Worm (Caenorhabditis elegans) whole organism, young adult: ENCODE results near the gene T23F11.11.

Experiments
- B0019.2 ChIP-seq: fragments of 200-800 bp; sonication (Bioruptor generic); conservative IDR thresholded peaks from 2 replicates; pipeline ENCODE4 v1.3.6; 2022; ENCODE audit warnings: missing genetic modification reagents, missing genetic modification characterization, missing compliant biosample characterization
- B0035.1 ChIP-seq: sonication (generic microtip); optimal IDR thresholded peaks from 2 replicates; lab custom pipeline; 2016; ENCODE audit warnings: missing genetic modification characterization, mild to moderate bottlenecking, missing compliant biosample characterization, missing genotype, missing genetic modification reagents
- B0261.1 ChIP-seq: sonication (generic microtip); optimal IDR thresholded peaks from 2 replicates; lab custom pipeline; 2016; ENCODE audit warnings: mild to moderate bottlenecking, missing genetic modification characterization, moderate library complexity, missing compliant biosample characterization
- F22D6.2 ChIP-seq: sonication (generic microtip); optimal IDR thresholded peaks from 2 replicates; lab custom pipeline; 2016; ENCODE audit warnings: mild to moderate bottlenecking, missing genetic modification characterization, missing compliant biosample characterization
- F23B12.7 ChIP-seq: sonication (generic microtip); optimal IDR thresholded peaks from 2 replicates; lab custom pipeline; 2017; ENCODE audit warnings: missing genetic modification characterization, mild to moderate bottlenecking, missing compliant biosample characterization, antibody characterized with exemption, moderate library complexity; ENCODE audit not compliant: insufficient read depth
- F49E8.2 ChIP-seq: sonication (generic microtip); optimal IDR thresholded peaks from 3 replicates; lab custom pipeline; 2017; ENCODE audit warnings: missing genetic modification characterization, mild to moderate bottlenecking, missing compliant biosample characterization, antibody characterized with exemption, moderate library complexity; ENCODE audit not compliant: insufficient read depth
- F52B5.7 ChIP-seq: sonication (generic microtip); optimal IDR thresholded peaks from 2 replicates; lab custom pipeline; 2016; ENCODE audit warnings: mild to moderate bottlenecking, missing genetic modification characterization, missing compliant biosample characterization
- F57C9.4 ChIP-seq: sonication (generic microtip); optimal IDR thresholded peaks from 2 replicates; lab custom pipeline; 2017; ENCODE audit warnings: mild to moderate bottlenecking, missing genetic modification characterization, missing compliant biosample characterization
- Y79H2A.3 ChIP-seq: fragments of 200-800 bp; sonication (Bioruptor generic); conservative IDR thresholded peaks from 2 replicates; pipeline ENCODE4 v1.3.6; 2022; ENCODE audit warnings: missing genetic modification reagents, missing genetic modification characterization, missing compliant biosample characterization
- akir-1 ChIP-seq: fragments of 200-800 bp; sonication (Bioruptor generic); optimal IDR thresholded peaks from 2 replicates; lab custom pipeline; 2018; ENCODE audit warnings: mild to moderate bottlenecking, missing genetic modification characterization, moderate library complexity, missing compliant biosample characterization
- aptf-3 ChIP-seq: fragments of 200-800 bp; sonication (Bioruptor generic); IDR thresholded peaks from 2 replicates; pipeline ENCODE4 v1.3.6; 2022; ENCODE audit warnings: missing genetic modification characterization, missing compliant biosample characterization
- atf-7 ChIP-seq: sonication (generic microtip); optimal IDR thresholded peaks from 2 replicates; lab custom pipeline; 2017; ENCODE audit warnings: mild to moderate bottlenecking, missing genetic modification characterization, missing compliant biosample characterization
- attf-3 ChIP-seq: fragments of 200-800 bp; sonication (Bioruptor generic); conservative IDR thresholded peaks from 2 replicates; pipeline ENCODE4 v1.3.6; 2022; ENCODE audit warnings: missing genetic modification reagents, missing genetic modification characterization, missing compliant biosample characterization
- attf-5 ChIP-seq: fragments of 200-800 bp; sonication (Bioruptor generic); optimal IDR thresholded peaks from 2 replicates; lab custom pipeline; 2018; ENCODE audit warnings: mild to moderate bottlenecking, missing genetic modification characterization, missing compliant biosample characterization
- bed-1 ChIP-seq: fragments of 200-800 bp; sonication (Bioruptor generic); IDR thresholded peaks from 2 replicates; pipeline ENCODE4 v1.3.6; 2022; ENCODE audit warnings: missing genetic modification reagents, missing genetic modification characterization, missing compliant biosample characterization
- cebp-2 ChIP-seq: fragments of 200-800 bp; sonication (Bioruptor generic); IDR thresholded peaks from 2 replicates; pipeline ENCODE4 v1.3.6; 2022; ENCODE audit warnings: missing genetic modification characterization, missing compliant biosample characterization
- ceh-100 ChIP-seq: fragments of 200-800 bp; sonication (Bioruptor generic); IDR thresholded peaks from 2 replicates; pipeline ENCODE4 v1.3.6; 2022; ENCODE audit warnings: missing genetic modification reagents, missing genetic modification characterization, missing compliant biosample characterization
- ceh-27 ChIP-seq: fragments of 200-800 bp; sonication (Bioruptor generic); optimal IDR thresholded peaks from 2 replicates; lab custom pipeline; 2018; ENCODE audit warnings: mild to moderate bottlenecking, missing genetic modification characterization, moderate library complexity, missing compliant biosample characterization
- ceh-79 ChIP-seq: sonication (generic microtip); optimal IDR thresholded peaks from 2 replicates; lab custom pipeline; 2017; ENCODE audit warnings: mild to moderate bottlenecking, missing genetic modification characterization, missing compliant biosample characterization
- dpff-1 ChIP-seq: sonication (generic microtip); optimal IDR thresholded peaks from 2 replicates; lab custom pipeline; 2017; ENCODE audit warnings: mild to moderate bottlenecking, missing genetic modification characterization, missing compliant biosample characterization
- egl-18 ChIP-seq: fragments of 200-800 bp; sonication (Bioruptor generic); IDR thresholded peaks from 2 replicates; pipeline ENCODE4 v1.3.6; 2022; ENCODE audit warnings: missing genetic modification reagents, missing genetic modification characterization, missing compliant biosample characterization
- hlh-12 ChIP-seq: sonication (generic microtip); optimal IDR thresholded peaks from 2 replicates; lab custom pipeline; 2016; ENCODE audit warnings: missing genetic modification characterization, missing compliant biosample characterization
- hmg-20 ChIP-seq: fragments of 200-800 bp; sonication (Bioruptor generic); IDR thresholded peaks from 2 replicates; pipeline ENCODE4 v1.3.6; 2022; ENCODE audit warnings: missing genetic modification reagents, missing genetic modification characterization, missing compliant biosample characterization
- hsf-1 ChIP-seq: fragments of 200-800 bp; sonication (Bioruptor generic); IDR thresholded peaks from 2 replicates; pipeline ENCODE4 v1.3.6; 2022; ENCODE audit warnings: missing genetic modification reagents, missing genetic modification characterization, missing compliant biosample characterization
- lin-26 ChIP-seq: fragments of 200-800 bp; sonication (Bioruptor generic); IDR thresholded peaks from 2 replicates; pipeline ENCODE4 v1.3.6; 2022; ENCODE audit warnings: missing genetic modification reagents, missing genetic modification characterization, missing compliant biosample characterization
- lin-35 ChIP-seq, 3 experiments: fragments of 150-350 bp in 2 of 3; sonication (generic microtip) in 1 of 3; optimal IDR thresholded peaks; 2 replicates each; lab custom pipeline; 2014 to 2018; ENCODE audit warnings: missing biosample characterization in 3 of 3, missing genetic modification characterization in 3 of 3, missing genetic modification reagents in 3 of 3
- lin-40 ChIP-seq: sonication (generic microtip); optimal IDR thresholded peaks from 2 replicates; lab custom pipeline; 2016; ENCODE audit warnings: missing genetic modification characterization, mild to moderate bottlenecking, missing compliant biosample characterization, missing genotype, missing genetic modification reagents
- madf-10 ChIP-seq: sonication (generic microtip); optimal IDR thresholded peaks from 2 replicates; lab custom pipeline; 2016; ENCODE audit warnings: mild to moderate bottlenecking, missing genetic modification characterization, missing compliant biosample characterization
- madf-3 ChIP-seq: fragments of 200-800 bp; sonication (Bioruptor generic); IDR thresholded peaks from 2 replicates; pipeline ENCODE4 v1.3.6; 2022; ENCODE audit warnings: missing genetic modification reagents, missing genetic modification characterization, missing compliant biosample characterization
- mcd-1 ChIP-seq: fragments of 200-800 bp; sonication (Bioruptor generic); IDR thresholded peaks from 2 replicates; pipeline ENCODE4 v1.3.6; 2022; ENCODE audit warnings: missing genetic modification reagents, missing genetic modification characterization, missing compliant biosample characterization
- nfya-2 ChIP-seq: fragments of 200-800 bp; sonication (Bioruptor generic); IDR thresholded peaks from 2 replicates; pipeline ENCODE4 v1.3.6; 2022; ENCODE audit warnings: missing genetic modification reagents, missing genetic modification characterization, missing compliant biosample characterization
- nhr-179 ChIP-seq: sonication (generic microtip); optimal IDR thresholded peaks from 2 replicates; lab custom pipeline; 2016; ENCODE audit warnings: mild to moderate bottlenecking, missing genetic modification characterization, missing compliant biosample characterization
- nhr-27 ChIP-seq: fragments of 200-800 bp; sonication (Bioruptor generic); optimal IDR thresholded peaks from 2 replicates; lab custom pipeline; 2018; ENCODE audit warnings: mild to moderate bottlenecking, missing genetic modification characterization, moderate library complexity, missing compliant biosample characterization
- pbrm-1 ChIP-seq: fragments of 200-800 bp; sonication (Bioruptor generic); IDR thresholded peaks from 2 replicates; pipeline ENCODE4 v1.3.6; 2022; ENCODE audit warnings: missing genetic modification reagents, missing genetic modification characterization, missing compliant biosample characterization
- repo-1 ChIP-seq: sonication (generic microtip); optimal IDR thresholded peaks from 2 replicates; lab custom pipeline; 2017; ENCODE audit warnings: mild to moderate bottlenecking, missing genetic modification characterization, missing compliant biosample characterization
- sea-2 ChIP-seq: fragments of 200-800 bp; sonication (Bioruptor generic); IDR thresholded peaks from 2 replicates; pipeline ENCODE4 v1.3.6; 2022; ENCODE audit warnings: missing genetic modification characterization, missing compliant biosample characterization
- snpc-3.4 ChIP-seq: sonication (generic microtip); optimal IDR thresholded peaks from 2 replicates; lab custom pipeline; 2017; ENCODE audit warnings: missing genetic modification characterization, mild to moderate bottlenecking, missing compliant biosample characterization, antibody characterized with exemption, moderate library complexity, missing genotype, missing genetic modification reagents
- somi-1 ChIP-seq: fragments of 200-800 bp; sonication (Bioruptor generic); optimal IDR thresholded peaks from 2 replicates; lab custom pipeline; 2018; ENCODE audit warnings: mild to moderate bottlenecking, missing genetic modification characterization, missing compliant biosample characterization
- tbp1 ChIP-seq: fragments of 200-800 bp; sonication (Bioruptor generic); optimal IDR thresholded peaks from 2 replicates; lab custom pipeline; 2018; ENCODE audit warnings: mild to moderate bottlenecking, missing genetic modification characterization, missing compliant biosample characterization
- unc-130 ChIP-seq: sonication (generic microtip); optimal IDR thresholded peaks from 2 replicates; lab custom pipeline; 2016; ENCODE audit warnings: missing genetic modification reagents, missing genetic modification characterization, missing compliant biosample characterization
- ztf-18 ChIP-seq: sonication (generic microtip); optimal IDR thresholded peaks from 2 replicates; lab custom pipeline; 2016; ENCODE audit warnings: missing genotype, mild to moderate bottlenecking, missing genetic modification characterization, missing compliant biosample characterization

Gene T23F11.11

DNA sequence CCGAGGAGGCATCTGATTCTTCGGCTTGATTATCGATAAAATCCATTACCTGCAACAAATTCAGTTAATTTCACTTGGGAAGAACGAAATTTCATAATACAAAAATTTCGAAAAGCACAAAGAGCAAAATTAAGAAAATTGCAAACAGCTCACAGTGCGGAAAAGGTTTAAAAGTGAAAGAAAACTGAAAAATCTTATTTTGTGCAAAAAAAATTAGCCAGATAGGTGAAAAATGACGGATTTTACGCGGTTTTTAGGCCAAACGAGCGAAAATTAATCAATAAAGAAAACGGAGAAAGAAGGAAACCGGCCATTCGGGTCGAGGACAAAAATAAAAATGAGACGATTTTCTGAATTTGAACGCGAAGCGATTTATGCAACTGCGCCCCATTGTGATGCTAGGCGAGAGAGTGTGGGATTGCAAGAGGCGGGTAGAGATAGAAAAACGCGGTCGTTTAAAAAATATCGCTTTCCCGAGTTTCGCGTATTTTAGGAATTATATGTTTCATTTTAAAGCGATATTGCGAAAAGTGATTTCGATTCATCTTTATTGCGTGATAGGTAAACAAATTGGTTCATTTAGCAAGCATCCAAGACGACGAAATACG lies 49.3 kb upstream of the T23F11.11 start, which contains the start of gene emb-5 (continued):
- peak; percentile 18 for TF ChIP-seq snpc-3.4 (tag; lab: Kevin White, UChicago)
- TF ChIP-seq ceh-27 (GFP tag; lab: Kevin White, UChicago) = no peak
- no peak for TF ChIP-seq sea-2 (GFP tag; lab: Robert Waterston, UW)
- TF ChIP-seq ztf-18 (tag; lab: Kevin White, UChicago) = peak; percentile 34
- no peak for TF ChIP-seq tbp1 (GFP tag; lab: Kevin White, UChicago)
- TF ChIP-seq somi-1 (GFP tag; lab: Kevin White, UChicago) = no peak
- no peak for TF ChIP-seq hlh-12 (tag; lab: Kevin White, UChicago)
- TF ChIP-seq hsf-1 (GFP tag; lab: Robert Waterston, UW) = no peak
- no peak for TF ChIP-seq cebp-2 (GFP tag; lab: Robert Waterston, UW)
- TF ChIP-seq F49E8.2 = no peak
- TF ChIP-seq aptf-3 (GFP tag; lab: Robert Waterston, UW) = no peak
- no peak for TF ChIP-seq dpff-1
- TF ChIP-seq nhr-27 = no peak
- no peak for TF ChIP-seq F57C9.4 (tag; lab: Kevin White, UChicago)
- peak in 2 of 3 experiments; percentile 42 to 72 for TF ChIP-seq lin-35 (GFP tag; optimal IDR thresholded peaks at IDR 0.05; lab: Kevin White, UChicago)
- peak; percentile 59 for TF ChIP-seq attf-5 (GFP tag; lab: Kevin White, UChicago)
- peak; percentile 92 for TF ChIP-seq mcd-1 (GFP tag; lab: Robert Waterston, UW)

DNA sequence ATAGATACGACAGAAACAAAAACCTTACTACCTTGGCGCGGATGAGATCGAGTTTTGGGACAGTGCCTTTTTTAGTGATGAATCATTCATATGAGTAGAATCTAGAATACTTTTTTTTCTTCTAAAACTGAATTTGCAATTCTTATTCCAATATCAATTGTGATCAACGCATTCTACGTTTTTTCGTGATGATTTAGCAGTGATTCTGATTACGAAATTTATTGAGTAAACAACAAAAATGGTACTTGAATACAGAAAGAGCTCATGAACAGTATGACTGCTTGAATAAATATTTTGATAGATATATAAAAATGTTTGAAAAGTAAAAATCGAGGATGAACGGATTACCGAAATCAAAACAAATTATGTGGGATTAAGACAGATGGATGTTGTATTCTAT lies 43.7 kb upstream of the T23F11.11 start, which contains the start of gene him-18:
him-18 (minus strand) TSS at position 101 of the 400 bp plus-strand sequence.
- TF ChIP-seq lin-35 (GFP tag; optimal IDR thresholded peaks at IDR 0.05; lab: Kevin White, UChicago) (no peak), B0261.1 (tag; lab: Kevin White, UChicago) (no peak), attf-5 (GFP tag; lab: Kevin White, UChicago) (no peak), egl-18 (GFP tag; lab: Robert Waterston, UW) (no peak), nhr-179 (tag; lab: Kevin White, UChicago) (no peak), akir-1 (GFP tag; lab: Kevin White, UChicago) (no peak), dpff-1 (no peak), lin-26 (GFP tag; lab: Robert Waterston, UW) (no peak), F52B5.7 (no peak), pbrm-1 (GFP tag; lab: Robert Waterston, UW) (no peak), nfya-2 (GFP tag; lab: Robert Waterston, UW) (no peak), bed-1 (GFP tag; lab: Robert Waterston, UW) (no peak), madf-10 (tag; lab: Kevin White, UChicago) (no peak), F23B12.7 (no peak), atf-7 (tag; lab: Kevin White, UChicago) (no peak), madf-3 (GFP tag; lab: Robert Waterston, UW) (no peak), hmg-20 (GFP tag; lab: Robert Waterston, UW) (no peak), Y79H2A.3 (GFP tag; lab: Robert Waterston, UW) (no peak)

DNA sequence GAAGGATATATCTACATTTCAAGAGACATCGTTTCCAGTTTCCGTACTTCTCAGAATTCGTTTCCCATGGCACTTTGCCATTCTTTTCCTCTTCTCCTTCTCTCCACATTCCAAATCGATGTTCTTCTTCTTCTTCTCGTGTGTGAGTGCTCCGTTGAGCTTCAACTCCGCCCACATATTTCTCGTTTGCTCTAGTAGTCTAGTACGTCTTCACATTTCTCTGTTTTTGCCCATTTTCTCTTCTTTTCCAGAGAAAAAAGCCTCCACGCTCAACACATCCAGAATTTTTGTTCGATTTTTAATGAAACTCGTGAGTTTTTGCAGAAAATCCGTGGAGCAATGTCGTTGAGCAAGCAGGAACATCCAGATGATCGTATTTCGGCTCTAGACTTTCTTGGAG lies 37.5 kb upstream of the T23F11.11 start, which contains the start of gene T04A8.18:
T04A8.18 (plus strand) TSS at position 301 of the 400 bp plus-strand sequence.
- TF ChIP-seq unc-130 (GFP tag; lab: Kevin White, UChicago) = no peak
- TF ChIP-seq pbrm-1 (GFP tag; lab: Robert Waterston, UW) = no peak
- no peak for TF ChIP-seq ceh-100
- no peak for TF ChIP-seq tbp1 (GFP tag; lab: Kevin White, UChicago)
- TF ChIP-seq F22D6.2 (tag; lab: Kevin White, UChicago) = no peak
- no peak for TF ChIP-seq F57C9.4 (tag; lab: Kevin White, UChicago)
- TF ChIP-seq repo-1 = no peak
- no peak for TF ChIP-seq attf-3 (GFP tag; lab: Robert Waterston, UW)
- TF ChIP-seq Y79H2A.3 (GFP tag; lab: Robert Waterston, UW) = no peak
- TF ChIP-seq B0019.2 (GFP tag; lab: Robert Waterston, UW) = no peak
- no peak for TF ChIP-seq snpc-3.4 (tag; lab: Kevin White, UChicago)
- no peak for TF ChIP-seq ceh-79 (tag; lab: Kevin White, UChicago)
- no peak for TF ChIP-seq lin-40
- no peak for TF ChIP-seq B0035.1 (tag; lab: Kevin White, UChicago)
- TF ChIP-seq F23B12.7 = no peak
- no peak for TF ChIP-seq somi-1 (GFP tag; lab: Kevin White, UChicago)
- no peak for TF ChIP-seq dpff-1
